Worm (Caenorhabditis elegans) whole organism, L1 larva: Measurements from ENCODE around the gene T23G7.3.

Experiments used
- aha-1 ChIP-seq: fragments of 150-350 bp; optimal IDR thresholded peaks from 2 replicates; lab custom pipeline; 2014; ENCODE audit warnings: missing biosample characterization, missing genetic modification characterization
- ceh-8 ChIP-seq: fragments of 200-800 bp; sonication (Bioruptor generic); optimal IDR thresholded peaks from 2 replicates; lab custom pipeline; 2018; ENCODE audit warnings: mild to moderate bottlenecking, missing genetic modification characterization, moderate library complexity, missing compliant biosample characterization
- isw-1 ChIP-seq: fragments of 200-800 bp; sonication (Bioruptor generic); IDR thresholded peaks from 2 replicates; pipeline ENCODE4 v1.3.6; 2022; ENCODE audit warnings: missing genetic modification characterization, missing compliant biosample characterization
- jun-1 ChIP-seq: fragments of 150-350 bp; optimal IDR thresholded peaks from 2 replicates; lab custom pipeline; 2014; ENCODE audit warnings: missing biosample characterization, missing genetic modification reagents, missing genetic modification characterization
- unc-62 ChIP-seq: fragments of 150-350 bp; optimal IDR thresholded peaks from 2 replicates; lab custom pipeline; 2014; ENCODE audit warnings: missing biosample characterization, missing genetic modification reagents, missing genetic modification characterization

DNA sequence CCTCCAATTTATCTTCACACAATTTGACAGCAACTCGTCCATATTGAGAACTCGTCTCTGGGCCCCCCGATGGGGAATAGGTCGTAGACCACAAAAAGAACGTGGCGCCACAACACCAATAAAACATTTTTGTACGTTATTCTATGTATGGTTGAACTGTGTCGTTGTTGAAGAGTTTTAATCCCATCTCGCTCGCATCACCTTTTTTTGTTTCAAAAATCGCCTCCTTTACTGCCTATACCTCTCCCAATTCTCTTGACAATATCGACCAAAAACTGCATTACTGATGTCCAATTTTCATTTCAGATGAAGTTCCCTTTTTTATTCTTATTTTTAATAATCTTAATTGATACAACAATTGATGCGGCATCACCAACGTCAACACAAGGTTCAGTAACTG lies 29.6 kb upstream of the T23G7.3 start, which contains the start of gene let-23:
- no peak for TF ChIP-seq unc-62 (GFP tag; lab: Kevin White, UChicago)
- TF ChIP-seq jun-1, result no peak
- no peak for TF ChIP-seq ceh-8
- TF ChIP-seq isw-1 (GFP tag; lab: Robert Waterston, UW), result no peak
- TF ChIP-seq aha-1 (tag; lab: Kevin White, UChicago), result no peak
